Fruit fly (Drosophila melanogaster): ENCODE data around the gene pins.

pins gene

DNA sequence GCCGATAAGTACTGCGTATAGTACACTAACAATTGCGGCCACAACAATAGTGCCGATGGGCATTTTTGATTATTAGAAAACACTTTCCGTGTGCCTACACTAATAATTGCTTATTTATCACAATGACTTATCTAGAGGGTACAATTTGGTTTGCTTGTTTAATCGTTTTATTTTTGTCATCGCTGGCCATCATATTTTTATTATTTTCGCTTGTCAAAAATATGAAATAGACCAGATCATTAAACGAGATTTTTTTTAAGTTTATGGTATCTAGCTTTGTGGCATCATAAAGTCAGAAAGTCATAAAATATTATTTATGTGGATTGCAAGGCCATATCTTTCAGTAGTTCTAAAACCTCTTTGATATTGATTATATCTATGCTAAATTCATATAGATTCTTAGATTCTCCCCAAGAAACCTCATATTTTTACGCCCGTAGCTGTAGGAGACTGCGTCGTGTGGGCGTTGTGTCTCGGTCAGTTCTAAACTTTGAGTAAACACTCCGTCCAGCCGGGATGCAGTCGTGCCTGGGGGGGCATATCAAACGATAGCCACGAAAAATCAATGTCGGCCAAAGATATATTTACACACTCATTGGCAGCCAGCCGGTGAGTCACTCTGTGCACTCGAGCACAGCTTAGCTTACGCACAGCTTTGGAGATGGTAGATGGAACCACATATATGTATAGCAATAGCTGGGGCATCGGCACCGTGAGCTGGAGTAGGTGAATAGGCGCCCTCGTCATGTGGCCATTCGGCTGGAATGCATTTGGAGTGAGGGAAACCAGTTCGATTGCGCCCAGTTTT, 22.2 kb downstream of the pins start:
- TF ChIP-seq sens-2 (GFP tag; IDR thresholded peaks at IDR 0.05) = no peak
- TF ChIP-seq Sin3A (optimal IDR thresholded peaks at IDR 0.05) = no peak
- no peak for TF ChIP-seq Dfd (GFP tag; optimal IDR thresholded peaks at IDR 0.05)
- TF ChIP-seq zf30C (GFP tag; optimal IDR thresholded peaks at IDR 0.05) = no peak
- no peak for TF ChIP-seq gfzf (GFP tag; optimal IDR thresholded peaks at IDR 0.05)
- no peak for TF ChIP-seq pzg (GFP tag; optimal IDR thresholded peaks at IDR 0.05)
- TF ChIP-seq Scr (GFP tag; IDR thresholded peaks at IDR 0.05; ENCODE audit: partially characterized antibody) = no peak
- no peak for TF ChIP-seq Stat92E (GFP tag; optimal IDR thresholded peaks at IDR 0.05)
- no peak for TF ChIP-seq CG9817 (tag; optimal IDR thresholded peaks at IDR 0.05)
- TF ChIP-seq CG16863 (GFP tag; optimal IDR thresholded peaks at IDR 0.05) = no peak
- no peak for TF ChIP-seq wor (GFP tag; IDR thresholded peaks at IDR 0.05)
- no peak for TF ChIP-seq D (optimal IDR thresholded peaks at IDR 0.05)
- TF ChIP-seq D (GFP tag; optimal IDR thresholded peaks at IDR 0.05) = peak; percentile 29
- TF ChIP-seq CG12391 (tag; optimal IDR thresholded peaks at IDR 0.05) = peak; percentile 32
- no peak for TF ChIP-seq CG14441 (GFP tag; IDR thresholded peaks at IDR 0.05)
- TF ChIP-seq CG2120 (GFP tag; optimal IDR thresholded peaks at IDR 0.05) = peak; percentile 57
- no peak for TF ChIP-seq CG11398 (GFP tag; optimal IDR thresholded peaks at IDR 0.05)
- TF ChIP-seq CG6765 (GFP tag; optimal IDR thresholded peaks at IDR 0.05) = peak; percentile 4
- TF ChIP-seq CG17186 (GFP tag; optimal IDR thresholded peaks at IDR 0.05) = no peak
- no peak for TF ChIP-seq knrl (GFP tag; IDR thresholded peaks at IDR 0.05; ENCODE audit: partially characterized antibody)
- no peak for TF ChIP-seq Fer2 (tag; optimal IDR thresholded peaks at IDR 0.05)
- TF ChIP-seq CG5953 (GFP tag; IDR thresholded peaks at IDR 0.05) = no peak
- no peak for TF ChIP-seq Opbp (GFP tag; IDR thresholded peaks at IDR 0.05; ENCODE audit: partially characterized antibody)
- TF ChIP-seq Asciz (GFP tag; optimal IDR thresholded peaks at IDR 0.05) = no peak
- TF ChIP-seq Trl (optimal IDR thresholded peaks at IDR 0.05) = no peak
- no peak for TF ChIP-seq Trl (GFP tag; optimal IDR thresholded peaks at IDR 0.05)
- no peak for TF ChIP-seq jigr1 (GFP tag; IDR thresholded peaks at IDR 0.05)
- TF ChIP-seq MTF-1 (GFP tag; optimal IDR thresholded peaks at IDR 0.05; ENCODE audit: borderline replicate concordance) = no peak
- no peak for TF ChIP-seq trh (GFP tag; optimal IDR thresholded peaks at IDR 0.05)
- TF ChIP-seq ci (GFP tag; IDR thresholded peaks at IDR 0.05) = no peak
- TF ChIP-seq pita (GFP tag; optimal IDR thresholded peaks at IDR 0.05) = no peak
- TF ChIP-seq Rfx (GFP tag; IDR thresholded peaks at IDR 0.05) = no peak
- no peak for TF ChIP-seq esg (GFP tag; conservative IDR thresholded peaks at IDR 0.05)
- no peak for TF ChIP-seq H15 (GFP tag; IDR thresholded peaks at IDR 0.05)
- TF ChIP-seq CG4854 (GFP tag; optimal IDR thresholded peaks at IDR 0.05) = no peak
- TF ChIP-seq Max (GFP tag; optimal IDR thresholded peaks at IDR 0.05) = no peak
- TF ChIP-seq CG30403 (GFP tag; optimal IDR thresholded peaks at IDR 0.05) = peak; percentile 58
- no peak for TF ChIP-seq CG14860 (GFP tag; IDR thresholded peaks at IDR 0.05; ENCODE audit: partially characterized antibody)
- TF ChIP-seq Xbp1 (GFP tag; optimal IDR thresholded peaks at IDR 0.05) = no peak
- no peak for TF ChIP-seq CG14667 (GFP tag; IDR thresholded peaks at IDR 0.05)
- TF ChIP-seq aop (GFP tag; IDR thresholded peaks at IDR 0.05) = no peak
- TF ChIP-seq ewg (GFP tag; optimal IDR thresholded peaks at IDR 0.05) = no peak
- TF ChIP-seq psq (GFP tag; optimal IDR thresholded peaks at IDR 0.05) = no peak
- no peak for TF ChIP-seq CG10565 (GFP tag; optimal IDR thresholded peaks at IDR 0.05)
- no peak for TF ChIP-seq CG34224 (GFP tag; IDR thresholded peaks at IDR 0.05; ENCODE audit: partially characterized antibody)
- TF ChIP-seq HLH3B (GFP tag; IDR thresholded peaks at IDR 0.05) = no peak
- no peak for TF ChIP-seq CG11560 (tag; IDR thresholded peaks at IDR 0.05)
- peak; percentile 19 for TF ChIP-seq mam (GFP tag; optimal IDR thresholded peaks at IDR 0.05)
- TF ChIP-seq HmgZ (tag; optimal IDR thresholded peaks at IDR 0.05) = no peak
- no peak for TF ChIP-seq maf-S (GFP tag; optimal IDR thresholded peaks at IDR 0.05)
- TF ChIP-seq CG15269 (tag; optimal IDR thresholded peaks at IDR 0.05) = peak; percentile 28

All from whole organism, embryonic.